Worm (Caenorhabditis elegans) whole organism, midembryonic: Measurements from ENCODE around the gene tpp-2.

Source experiments
- T22C8.4 ChIP-seq: fragments of 200-800 bp; sonication (Bioruptor generic); IDR thresholded peaks from 2 replicates; pipeline ENCODE4 v1.3.6; 2022; ENCODE audit warnings: missing genetic modification characterization, missing compliant biosample characterization
- cog-1 ChIP-seq: sonication (generic microtip); optimal IDR thresholded peaks from 2 replicates; lab custom pipeline; 2016; ENCODE audit warnings: missing genetic modification characterization, missing compliant biosample characterization
- flt-1 ChIP-seq: fragments of 200-800 bp; sonication (Bioruptor generic); IDR thresholded peaks from 2 replicates; pipeline ENCODE4 v1.3.6; 2022; ENCODE audit warnings: missing genetic modification characterization, missing compliant biosample characterization
- klf-2 ChIP-seq: fragments of 200-800 bp; sonication (Bioruptor generic); conservative IDR thresholded peaks from 2 replicates; pipeline ENCODE4 v1.3.6; 2022; ENCODE audit warnings: missing genetic modification reagents, missing genetic modification characterization, missing compliant biosample characterization
- med-1 ChIP-seq: sonication (generic microtip); optimal IDR thresholded peaks from 2 replicates; lab custom pipeline; 2017; ENCODE audit warnings: missing genetic modification characterization, mild to moderate bottlenecking, missing compliant biosample characterization, antibody characterized with exemption, missing genetic modification reagents; ENCODE audit not compliant: insufficient read depth
- ref-1 ChIP-seq: fragments of 200-800 bp; sonication (Bioruptor generic); conservative IDR thresholded peaks from 2 replicates; pipeline ENCODE4 v1.3.6; 2022; ENCODE audit warnings: missing genetic modification reagents, missing genetic modification characterization, missing compliant biosample characterization
- tab-1 ChIP-seq: fragments of 200-800 bp; sonication (Bioruptor generic); IDR thresholded peaks from 2 replicates; pipeline ENCODE4 v1.3.6; 2022; ENCODE audit warnings: missing genetic modification characterization, missing compliant biosample characterization
- ztf-23 ChIP-seq: fragments of 200-800 bp; sonication (Bioruptor generic); IDR thresholded peaks from 2 replicates; pipeline ENCODE4 v1.3.6; 2022; ENCODE audit warnings: missing genetic modification reagents, missing genetic modification characterization, missing compliant biosample characterization
- ztf-29 ChIP-seq: fragments of 200-800 bp; sonication (Bioruptor generic); IDR thresholded peaks from 2 replicates; pipeline ENCODE4 v1.3.6; 2022; ENCODE audit warnings: missing genetic modification reagents, missing genetic modification characterization, missing compliant biosample characterization

The tpp-2 gene

ce11 chrII:6049546-6049945 lies 47.9 kb downstream of the tpp-2 start:
- TF ChIP-seq cog-1 (tag; lab: Kevin White, UChicago): no peak
- TF ChIP-seq ref-1 (GFP tag; lab: Robert Waterston, UW): no peak
- TF ChIP-seq flt-1 (GFP tag; lab: Robert Waterston, UW): no peak
- TF ChIP-seq tab-1 (GFP tag; lab: Robert Waterston, UW): no peak
- TF ChIP-seq med-1: no peak
- TF ChIP-seq ztf-23: no peak
- no peak for TF ChIP-seq klf-2
- TF ChIP-seq ztf-29: no peak
- TF ChIP-seq T22C8.4 (GFP tag; lab: Robert Waterston, UW): no peak

ce11 chrII:6047639-6048159 lies 49.7 kb downstream of the tpp-2 start, which contains the start of the genes R12C12.6 and ran-5:
Gene R12C12.6 (minus strand): TSS chrII:6047867.
Gene ran-5 (plus strand): TSS chrII:6048109.
- TF ChIP-seq tab-1 (GFP tag; lab: Robert Waterston, UW) (no peak), cog-1 (tag; lab: Kevin White, UChicago) (peak; percentile 71), flt-1 (GFP tag; lab: Robert Waterston, UW) (0 out of 2 replicates have a peak, but pooled peaks have one; percentile 33), ztf-23 (peak; percentile 64; the same call in 1 of the 2 replicates)

ce11 chrII:6046023-6046631 lies 51.3 kb downstream of the tpp-2 start:
- TF ChIP-seq ztf-23 (0 out of 2 replicates have a peak, but pooled peaks have one; percentile 25), T22C8.4 (GFP tag; lab: Robert Waterston, UW) (no peak)

- no peak for TF ChIP-seq flt-1 (GFP tag; lab: Robert Waterston, UW)
- TF ChIP-seq klf-2: no peak
- TF ChIP-seq ztf-23: no peak
- TF ChIP-seq cog-1 (tag; lab: Kevin White, UChicago): no peak
Observed at ce11 chrII:6045048-6045447, 52.3 kb downstream of the tpp-2 start, which contains the start of gene R12C12.5. Gene R12C12.5 (minus strand): TSS chrII:6045148.

ce11 chrII:6043166-6043565 lies 54.2 kb downstream of the tpp-2 start, which contains the start of gene R12C12.10:
Gene R12C12.10 (minus strand): TSS chrII:6043266.
- TF ChIP-seq ref-1 (GFP tag; lab: Robert Waterston, UW): no peak
- TF ChIP-seq cog-1 (tag; lab: Kevin White, UChicago): no peak
- no peak for TF ChIP-seq T22C8.4 (GFP tag; lab: Robert Waterston, UW)
- TF ChIP-seq flt-1 (GFP tag; lab: Robert Waterston, UW): no peak
- TF ChIP-seq ztf-29: no peak
- no peak for TF ChIP-seq klf-2
- TF ChIP-seq ztf-23: no peak
- no peak for TF ChIP-seq med-1
- TF ChIP-seq tab-1 (GFP tag; lab: Robert Waterston, UW): no peak
